Worm (Caenorhabditis elegans): ENCODE measurements around the gene R05H5.4.
A peak's percentile ranks its signal among the peaks of the same experiment; 100 is the strongest.

Gene R05H5.4

DNA sequence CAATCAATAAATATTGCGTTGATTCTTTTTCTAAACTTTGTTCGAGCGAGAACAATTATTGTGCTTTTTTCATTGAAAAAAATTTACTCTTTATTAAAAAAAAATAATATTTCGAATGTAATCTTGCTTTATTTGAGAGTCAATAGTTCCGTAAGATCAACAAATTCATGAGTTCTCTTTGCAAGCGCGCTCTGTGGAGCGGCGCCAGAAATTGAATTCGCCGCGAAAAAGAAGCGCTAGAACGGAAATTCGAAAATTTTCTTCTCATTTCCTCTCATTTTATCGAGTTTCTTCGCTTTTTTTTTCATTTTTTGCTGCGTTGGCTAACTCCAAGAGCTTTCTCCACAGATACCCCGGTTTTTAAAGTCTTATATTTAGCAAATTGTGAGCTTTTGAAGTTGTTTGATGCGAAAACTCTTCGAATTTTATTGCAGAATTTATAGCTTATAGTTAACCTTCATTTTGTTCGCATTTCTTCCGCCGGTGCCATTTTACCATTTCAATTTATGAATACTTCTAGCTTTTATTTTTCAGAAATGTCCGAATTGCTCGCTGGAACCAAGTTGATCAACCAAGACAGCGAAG lies 2.6 kb downstream of the R05H5.4 start, which contains the start of gene R05H5.3:
Gene R05H5.3, plus strand, starts transcription at position 535 of the 585 bp plus-strand sequence.
- no peak for TF ChIP-seq aly-1 (tag; optimal IDR thresholded peaks at IDR 0.05)
- TF ChIP-seq hmbx-1 (tag; optimal IDR thresholded peaks at IDR 0.05) = no peak
- TF ChIP-seq F13C5.2 (tag; optimal IDR thresholded peaks at IDR 0.05) = no peak
- TF ChIP-seq B0310.2 (tag; optimal IDR thresholded peaks at IDR 0.05) = no peak
- no peak for TF ChIP-seq ceh-13 (GFP tag; optimal IDR thresholded peaks at IDR 0.05)
- TF ChIP-seq sea-1 (GFP tag; conservative IDR thresholded peaks at IDR 0.05) = no peak
- TF ChIP-seq scrt-1 (GFP tag; IDR thresholded peaks at IDR 0.05) = no peak
- no peak for TF ChIP-seq hmg-4 (GFP tag; optimal IDR thresholded peaks at IDR 0.05)
- no peak for TF ChIP-seq hnd-1 (tag; optimal IDR thresholded peaks at IDR 0.05)
- no peak for TF ChIP-seq tra-4 (tag; optimal IDR thresholded peaks at IDR 0.05)
- TF ChIP-seq flt-1 (GFP tag; IDR thresholded peaks at IDR 0.05) = no peak
- no peak for TF ChIP-seq tbx-11 (GFP tag; IDR thresholded peaks at IDR 0.05)
- no peak for TF ChIP-seq ceh-36 (tag; optimal IDR thresholded peaks at IDR 0.05)
- TF ChIP-seq tbx-37 (GFP tag; conservative IDR thresholded peaks at IDR 0.05) = no peak
- no peak for TF ChIP-seq ama-1 (optimal IDR thresholded peaks at IDR 0.05)
- no peak for TF ChIP-seq pes-1 (GFP tag; IDR thresholded peaks at IDR 0.05)
- TF ChIP-seq ets-7 (tag; optimal IDR thresholded peaks at IDR 0.05) = no peak

DNA sequence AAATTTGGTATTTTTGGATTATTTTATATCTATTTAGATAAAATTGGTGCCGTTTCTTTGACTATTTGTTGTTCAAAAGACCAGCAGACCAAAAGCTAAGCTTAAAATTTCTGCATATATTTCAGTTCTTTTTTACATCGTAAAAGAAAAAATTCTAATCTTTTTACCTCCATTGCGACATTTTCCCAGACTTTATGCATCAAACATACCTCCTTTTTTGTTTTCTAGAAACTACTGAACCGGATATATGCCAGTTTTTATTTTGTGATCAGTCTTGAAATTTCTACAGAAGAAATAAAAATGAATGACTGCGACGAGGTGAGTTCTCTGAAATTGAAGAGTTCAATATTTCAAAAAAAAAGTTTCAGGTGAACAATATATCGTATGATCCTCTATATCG lies 5.2 kb downstream of the R05H5.4 start, which contains the start of gene srb-6:
Gene srb-6, plus strand, starts transcription at position 301 of the 400 bp plus-strand sequence.
- TF ChIP-seq tbx-37 (GFP tag; conservative IDR thresholded peaks at IDR 0.05) (no peak), sea-1 (GFP tag; conservative IDR thresholded peaks at IDR 0.05) (no peak), aly-1 (tag; optimal IDR thresholded peaks at IDR 0.05) (no peak), pes-1 (GFP tag; IDR thresholded peaks at IDR 0.05) (no peak), F13C5.2 (tag; optimal IDR thresholded peaks at IDR 0.05) (no peak)

DNA sequence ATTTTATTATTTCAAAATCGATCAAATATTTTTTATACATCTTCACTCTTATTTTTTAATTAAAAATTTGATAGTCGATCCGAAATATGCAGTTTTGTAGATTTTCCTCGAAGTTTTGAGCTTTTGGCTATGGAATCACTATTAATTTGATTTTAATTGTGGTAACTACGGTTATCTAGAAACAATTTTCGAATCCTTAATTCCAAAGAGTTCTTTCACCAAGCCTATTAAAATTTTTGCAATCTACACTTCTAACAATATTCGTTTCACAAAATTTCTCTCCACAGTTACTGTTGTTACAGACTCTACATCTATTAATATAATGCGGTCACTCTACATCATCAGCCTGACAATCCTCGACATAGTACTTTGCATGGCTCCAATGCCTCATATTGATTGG lies 7.6 kb downstream of the R05H5.4 start, which contains the start of gene R05H5.7:
Gene R05H5.7, plus strand, starts transcription at position 301 of the 400 bp plus-strand sequence.
- TF ChIP-seq tbx-11 (GFP tag; IDR thresholded peaks at IDR 0.05) = no peak
- TF ChIP-seq B0310.2 (tag; optimal IDR thresholded peaks at IDR 0.05) = no peak
- TF ChIP-seq sea-1 (GFP tag; conservative IDR thresholded peaks at IDR 0.05) = no peak
- no peak for TF ChIP-seq flt-1 (GFP tag; IDR thresholded peaks at IDR 0.05)
- TF ChIP-seq scrt-1 (GFP tag; IDR thresholded peaks at IDR 0.05) = no peak
- no peak for TF ChIP-seq aly-1 (tag; optimal IDR thresholded peaks at IDR 0.05)
- TF ChIP-seq hnd-1 (tag; optimal IDR thresholded peaks at IDR 0.05) = no peak
- TF ChIP-seq F13C5.2 (tag; optimal IDR thresholded peaks at IDR 0.05) = no peak
- no peak for TF ChIP-seq ceh-13 (GFP tag; optimal IDR thresholded peaks at IDR 0.05)
- no peak for TF ChIP-seq hmbx-1 (tag; optimal IDR thresholded peaks at IDR 0.05)
- TF ChIP-seq ets-7 (tag; optimal IDR thresholded peaks at IDR 0.05) = no peak

DNA sequence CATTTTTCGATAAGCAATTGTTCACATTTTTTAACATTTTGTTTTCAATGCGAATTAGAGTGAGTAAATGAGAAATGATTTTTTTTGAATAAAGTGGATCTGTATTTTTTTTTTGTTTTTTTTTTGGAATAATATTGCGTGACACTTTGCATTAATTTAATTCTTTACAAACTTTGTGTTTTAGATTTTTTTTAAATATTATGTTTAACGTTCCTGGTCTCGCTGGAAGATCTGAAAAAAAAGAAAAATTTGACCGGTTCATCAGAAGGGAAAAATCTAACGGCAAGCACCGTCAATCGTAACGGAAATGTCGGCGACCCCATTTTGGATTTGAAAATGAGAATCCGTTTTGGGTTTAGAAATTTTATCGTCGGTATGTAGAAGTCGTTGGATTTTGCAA lies 10.4 kb downstream of the R05H5.4 start, which contains the start of gene cdc-25.4:
Gene cdc-25.4, minus strand, starts transcription at position 101 of the 400 bp plus-strand sequence.
- no peak for TF ChIP-seq scrt-1 (GFP tag; IDR thresholded peaks at IDR 0.05)
- TF ChIP-seq B0310.2 (tag; optimal IDR thresholded peaks at IDR 0.05) = no peak
- no peak for TF ChIP-seq hmbx-1 (tag; optimal IDR thresholded peaks at IDR 0.05)
- TF ChIP-seq aly-1 (tag; optimal IDR thresholded peaks at IDR 0.05) = no peak
- no peak for TF ChIP-seq pes-1 (GFP tag; IDR thresholded peaks at IDR 0.05)
- TF ChIP-seq hnd-1 (tag; optimal IDR thresholded peaks at IDR 0.05) = no peak
- no peak for TF ChIP-seq ceh-13 (GFP tag; optimal IDR thresholded peaks at IDR 0.05)
- no peak for TF ChIP-seq hmg-4 (GFP tag; optimal IDR thresholded peaks at IDR 0.05)
- TF ChIP-seq tbx-37 (GFP tag; conservative IDR thresholded peaks at IDR 0.05) = no peak
- no peak for TF ChIP-seq tra-4 (tag; optimal IDR thresholded peaks at IDR 0.05)
- TF ChIP-seq ceh-36 (tag; optimal IDR thresholded peaks at IDR 0.05) = no peak

DNA sequence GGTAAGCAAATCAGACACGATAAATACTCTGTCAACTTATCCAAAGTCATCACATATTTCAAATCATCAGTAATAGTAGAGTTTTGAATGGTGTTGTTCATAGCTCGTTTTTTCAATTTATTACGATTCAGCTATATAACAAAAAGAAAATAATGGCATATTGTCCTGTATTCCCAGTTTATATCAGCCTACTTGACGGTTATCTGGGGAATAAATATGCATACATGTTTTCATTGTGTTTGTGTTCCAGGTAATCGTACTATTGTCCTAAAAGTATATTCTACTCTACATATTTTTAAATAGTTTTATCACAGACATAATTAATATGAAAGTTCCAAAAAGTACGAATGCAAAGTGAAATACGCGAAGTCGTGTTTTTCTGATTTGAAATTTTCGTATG lies 12.0 kb downstream of the R05H5.4 start, which contains the start of gene srd-2:
Gene srd-2, minus strand, starts transcription at position 101 of the 400 bp plus-strand sequence.
- TF ChIP-seq tbx-37 (GFP tag; conservative IDR thresholded peaks at IDR 0.05) = no peak
- TF ChIP-seq flt-1 (GFP tag; IDR thresholded peaks at IDR 0.05) = no peak
- TF ChIP-seq hnd-1 (tag; optimal IDR thresholded peaks at IDR 0.05) = no peak
- TF ChIP-seq hmg-4 (GFP tag; optimal IDR thresholded peaks at IDR 0.05) = no peak
- no peak for TF ChIP-seq tra-4 (tag; optimal IDR thresholded peaks at IDR 0.05)
- TF ChIP-seq sea-1 (GFP tag; conservative IDR thresholded peaks at IDR 0.05) = no peak
- no peak for TF ChIP-seq ama-1 (optimal IDR thresholded peaks at IDR 0.05)
- no peak for TF ChIP-seq aly-1 (tag; optimal IDR thresholded peaks at IDR 0.05)
- no peak for TF ChIP-seq pes-1 (GFP tag; IDR thresholded peaks at IDR 0.05)
- TF ChIP-seq ceh-13 (GFP tag; optimal IDR thresholded peaks at IDR 0.05) = no peak

DNA sequence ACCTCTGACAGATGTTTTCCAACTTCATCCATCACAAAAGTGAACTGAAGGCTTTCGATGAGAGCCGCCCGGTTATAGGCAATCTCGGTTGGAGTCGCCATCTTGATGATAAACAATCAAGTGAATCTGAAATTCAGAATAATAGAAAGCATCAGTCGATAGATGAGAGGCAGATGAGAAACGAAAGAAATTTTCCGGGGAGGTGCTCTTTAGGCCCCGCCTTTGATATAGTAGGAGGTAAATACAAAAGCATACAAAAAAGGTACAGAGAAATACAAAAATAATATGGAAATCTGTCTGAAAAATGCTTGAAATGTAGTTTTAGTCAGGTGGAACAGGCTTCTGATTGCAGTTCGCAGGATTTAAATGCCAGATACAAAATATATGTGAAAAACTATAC lies 17.2 kb downstream of the R05H5.4 start, which contains the start of gene srd-1:
Gene srd-1, minus strand, starts transcription at position 101 of the 400 bp plus-strand sequence.
- TF ChIP-seq pes-1 (GFP tag; IDR thresholded peaks at IDR 0.05) (no peak), ama-1 (optimal IDR thresholded peaks at IDR 0.05) (no peak), F13C5.2 (tag; optimal IDR thresholded peaks at IDR 0.05) (no peak), sea-1 (GFP tag; conservative IDR thresholded peaks at IDR 0.05) (no peak), B0310.2 (tag; optimal IDR thresholded peaks at IDR 0.05) (no peak), scrt-1 (GFP tag; IDR thresholded peaks at IDR 0.05) (no peak), hnd-1 (tag; optimal IDR thresholded peaks at IDR 0.05) (no peak), tra-4 (tag; optimal IDR thresholded peaks at IDR 0.05) (no peak), aly-1 (tag; optimal IDR thresholded peaks at IDR 0.05) (no peak), hmbx-1 (tag; optimal IDR thresholded peaks at IDR 0.05) (no peak), ceh-36 (tag; optimal IDR thresholded peaks at IDR 0.05) (no peak), tbx-37 (GFP tag; conservative IDR thresholded peaks at IDR 0.05) (no peak), flt-1 (GFP tag; IDR thresholded peaks at IDR 0.05) (no peak), tbx-11 (GFP tag; IDR thresholded peaks at IDR 0.05) (no peak), ceh-13 (GFP tag; optimal IDR thresholded peaks at IDR 0.05) (no peak), hmg-4 (GFP tag; optimal IDR thresholded peaks at IDR 0.05) (no peak)

DNA sequence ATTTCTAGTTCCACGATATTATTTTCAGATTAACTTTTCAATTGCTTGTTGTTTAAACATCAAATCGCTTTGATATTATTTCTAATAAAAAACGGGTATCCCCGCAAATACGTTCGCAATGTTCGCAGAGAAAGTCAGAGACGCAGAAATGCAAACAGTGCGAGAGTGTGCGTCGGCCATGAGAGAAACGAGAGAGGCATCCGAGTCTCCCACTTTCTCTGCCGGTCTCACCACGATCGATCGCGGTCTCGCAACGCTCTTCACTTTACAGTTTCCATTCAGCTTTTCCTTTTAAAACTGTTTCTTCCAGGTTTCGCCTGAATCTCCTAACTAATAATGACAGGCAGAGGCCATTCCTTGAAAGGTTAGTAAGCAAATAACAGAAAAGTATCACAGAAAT lies 25.5 kb downstream of the R05H5.4 start, which contains the start of gene F33H1.4:
Gene F33H1.4, plus strand, starts transcription at position 311 of the 400 bp plus-strand sequence.
- TF ChIP-seq sea-1 (GFP tag; conservative IDR thresholded peaks at IDR 0.05) = no peak
- peak; percentile 45 for TF ChIP-seq F13C5.2 (tag; optimal IDR thresholded peaks at IDR 0.05)
- peak; percentile 3 for TF ChIP-seq ama-1 (optimal IDR thresholded peaks at IDR 0.05)

All from whole organism, early embryonic.